Worm (Caenorhabditis elegans): ENCODE measurements around the gene Y45G5AM.9.

DNA sequence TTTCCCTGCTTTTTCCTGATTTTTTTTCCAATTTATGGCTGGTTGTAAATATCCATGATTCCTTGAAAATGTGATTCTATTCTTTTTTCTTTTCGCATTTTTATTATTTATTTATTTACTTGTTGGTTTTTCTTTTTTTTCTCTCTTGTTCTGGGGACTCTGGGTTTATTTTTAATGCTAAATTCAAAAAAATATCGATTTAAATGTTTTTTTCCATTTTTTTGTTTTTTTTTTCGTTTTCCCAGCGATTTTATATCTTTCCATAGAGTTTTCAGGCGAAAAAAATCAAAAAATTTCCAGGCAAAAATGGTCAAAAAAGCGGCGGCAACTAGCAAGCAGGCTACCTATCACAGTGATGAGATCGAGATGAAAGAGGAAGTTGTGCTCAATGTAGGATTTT is 4.7 kb upstream of the Y45G5AM.9 start, which contains the start of gene rpac-40:
- TF ChIP-seq crh-2 (tag; optimal IDR thresholded peaks at IDR 0.05), result no peak
- TF ChIP-seq R02D3.7 (tag; optimal IDR thresholded peaks at IDR 0.05), result no peak
- TF ChIP-seq ZK546.5 (tag; optimal IDR thresholded peaks at IDR 0.05), result no peak
- no peak for TF ChIP-seq unc-62 (GFP tag; optimal IDR thresholded peaks at IDR 0.05)
- TF ChIP-seq nhr-77 (tag; optimal IDR thresholded peaks at IDR 0.05), result no peak
- TF ChIP-seq fos-1 (tag; optimal IDR thresholded peaks at IDR 0.05), result no peak
- TF ChIP-seq ztf-4 (tag; optimal IDR thresholded peaks at IDR 0.05), result no peak
- TF ChIP-seq ama-1 (optimal IDR thresholded peaks at IDR 0.05), result no peak
- TF ChIP-seq ztf-11 (tag; optimal IDR thresholded peaks at IDR 0.05), result no peak
- no peak for TF ChIP-seq unc-55 (GFP tag; optimal IDR thresholded peaks at IDR 0.05)
- TF ChIP-seq nhr-10 (tag; optimal IDR thresholded peaks at IDR 0.05), result no peak
- TF ChIP-seq snpc-4 (tag; optimal IDR thresholded peaks at IDR 0.05), result no peak
- TF ChIP-seq lin-13 (GFP tag; optimal IDR thresholded peaks at IDR 0.05), result no peak

All from whole organism, L2 larva.